Fruit fly (Drosophila melanogaster) whole organism, embryonic: ENCODE measurements around the gene soti.
A peak's percentile ranks its signal among the peaks of the same experiment; 100 is the strongest.

Experiments
- Abd-B ChIP-seq: fragments of 200-800 bp; sonication (Bioruptor generic); optimal IDR thresholded peaks from 2 replicates; lab custom pipeline; 2018; ENCODE audit warnings: missing biosample characterization, mild to moderate bottlenecking, missing genetic modification characterization, moderate library complexity
- Atf6 ChIP-seq: fragments of 200-800 bp; sonication (Bioruptor generic); IDR thresholded peaks from 2 replicates; pipeline ENCODE4 v1.3.6; 2022; ENCODE audit warnings: missing biosample characterization, missing genetic modification characterization
- Bgb ChIP-seq: fragments of 200-800 bp; sonication (Bioruptor generic); IDR thresholded peaks from 2 replicates; pipeline ENCODE4 v1.3.6; 2022; ENCODE audit warnings: missing biosample characterization, missing genetic modification characterization; ENCODE audit not compliant: partially characterized antibody
- BtbVII ChIP-seq: fragments of 200-800 bp; sonication (Bioruptor generic); optimal IDR thresholded peaks from 3 replicates; lab custom pipeline; 2017; ENCODE audit warnings: missing biosample characterization, mild to moderate bottlenecking, missing genetic modification characterization
- CG10274 ChIP-seq: fragments of 200-800 bp; sonication (Bioruptor generic); optimal IDR thresholded peaks from 3 replicates; lab custom pipeline; 2017; ENCODE audit warnings: missing biosample characterization, mild to moderate bottlenecking, missing genetic modification characterization
- CG10959 ChIP-seq: fragments of 200-800 bp; sonication (Bioruptor generic); IDR thresholded peaks from 2 replicates; pipeline ENCODE4 v1.3.6; 2022; ENCODE audit warnings: missing biosample characterization, missing genetic modification characterization
- CG10979 ChIP-seq: fragments of 200-800 bp; sonication (Bioruptor generic); optimal IDR thresholded peaks from 2 replicates; lab custom pipeline; 2018; ENCODE audit warnings: missing biosample characterization, mild to moderate bottlenecking, missing genetic modification characterization, moderate library complexity
- CG11695 ChIP-seq: fragments of 200-800 bp; sonication (Bioruptor generic); IDR thresholded peaks from 3 replicates; pipeline ENCODE4 v1.3.6; 2022; ENCODE audit warnings: missing biosample characterization, missing genetic modification characterization
- CG12219 ChIP-seq: fragments of 200-800 bp; sonication (Bioruptor generic); optimal IDR thresholded peaks from 3 replicates; lab custom pipeline; 2018; ENCODE audit warnings: missing biosample characterization, mild to moderate bottlenecking, missing genetic modification characterization
- CG12942 ChIP-seq: fragments of 200-800 bp; sonication (Bioruptor generic); optimal IDR thresholded peaks from 3 replicates; lab custom pipeline; 2016; ENCODE audit warnings: missing biosample characterization, missing genetic modification characterization
- CG13424 ChIP-seq: fragments of 200-800 bp; sonication (Bioruptor generic); optimal IDR thresholded peaks from 2 replicates; lab custom pipeline; 2019; ENCODE audit warnings: missing biosample characterization, mild to moderate bottlenecking, missing genetic modification characterization, moderate library complexity
- CG14965 ChIP-seq: fragments of 200-800 bp; sonication (Bioruptor generic); optimal IDR thresholded peaks from 2 replicates; lab custom pipeline; 2016; ENCODE audit warnings: missing biosample characterization, missing genetic modification characterization, borderline replicate concordance
- CG15011 ChIP-seq: fragments of 200-800 bp; sonication (Bioruptor generic); optimal IDR thresholded peaks from 3 replicates; lab custom pipeline; 2018; ENCODE audit warnings: missing biosample characterization, mild to moderate bottlenecking, missing genetic modification characterization
- CG15073 ChIP-seq: fragments of 200-800 bp; sonication (Bioruptor generic); optimal IDR thresholded peaks from 2 replicates; lab custom pipeline; 2016; ENCODE audit warnings: missing biosample characterization, missing genetic modification characterization
- CG17328 ChIP-seq: fragments of 200-800 bp; sonication (Bioruptor generic); IDR thresholded peaks from 2 replicates; pipeline ENCODE4 v1.3.6; 2022; ENCODE audit warnings: missing biosample characterization, missing genetic modification characterization
- CG17385 ChIP-seq: fragments of 200-800 bp; sonication (Bioruptor generic); optimal IDR thresholded peaks from 3 replicates; lab custom pipeline; 2018; ENCODE audit warnings: missing biosample characterization, mild to moderate bottlenecking, missing genetic modification characterization
- CG17829 ChIP-seq: fragments of 200-800 bp; optimal IDR thresholded peaks from 2 replicates; lab custom pipeline; 2019; ENCODE audit warnings: missing biosample characterization, mild to moderate bottlenecking, missing genetic modification characterization, moderate library complexity
- CG18476 ChIP-seq: fragments of 200-800 bp; sonication (Bioruptor generic); optimal IDR thresholded peaks from 2 replicates; lab custom pipeline; 2016; ENCODE audit warnings: missing biosample characterization, mild to moderate bottlenecking, missing genetic modification characterization
- CG2116 ChIP-seq: fragments of 200-800 bp; sonication (Bioruptor generic); optimal IDR thresholded peaks from 3 replicates; lab custom pipeline; 2018; ENCODE audit warnings: missing biosample characterization, mild to moderate bottlenecking, missing genetic modification characterization
- CG2120 ChIP-seq: fragments of 200-800 bp; sonication (Bioruptor generic); optimal IDR thresholded peaks from 3 replicates; lab custom pipeline; 2016; ENCODE audit warnings: missing biosample characterization, missing genetic modification characterization
- CG30431 ChIP-seq: fragments of 200-800 bp; sonication (Bioruptor generic); optimal IDR thresholded peaks from 2 replicates; lab custom pipeline; 2017; ENCODE audit warnings: missing biosample characterization, missing genetic modification characterization
- CG34422 ChIP-seq: fragments of 200-800 bp; sonication (Bioruptor generic); IDR thresholded peaks from 3 replicates; pipeline ENCODE4 v1.3.6; 2022; ENCODE audit warnings: missing biosample characterization, missing genetic modification characterization
- CG3847 ChIP-seq: fragments of 200-800 bp; sonication (Bioruptor generic); IDR thresholded peaks from 2 replicates; pipeline ENCODE4 v1.3.6; 2022; ENCODE audit warnings: missing biosample characterization, missing genetic modification characterization
- CG4360 ChIP-seq: fragments of 200-800 bp; sonication (Bioruptor generic); IDR thresholded peaks from 2 replicates; pipeline ENCODE4 v1.3.6; 2022; ENCODE audit warnings: missing biosample characterization, missing genetic modification characterization
- CG6765 ChIP-seq: fragments of 200-800 bp; sonication (Bioruptor generic); optimal IDR thresholded peaks from 3 replicates; lab custom pipeline; 2017; ENCODE audit warnings: missing biosample characterization, mild to moderate bottlenecking, missing genetic modification characterization
- CG8944 ChIP-seq: fragments of 200-800 bp; sonication (Bioruptor generic); optimal IDR thresholded peaks from 3 replicates; lab custom pipeline; 2016; ENCODE audit warnings: missing biosample characterization, missing genetic modification characterization
- CG9797 ChIP-seq: fragments of 200-800 bp; sonication (Bioruptor generic); optimal IDR thresholded peaks from 3 replicates; lab custom pipeline; 2018; ENCODE audit warnings: missing biosample characterization, mild to moderate bottlenecking, missing genetic modification characterization
- CG9876 ChIP-seq: fragments of 200-800 bp; sonication (Bioruptor generic); optimal IDR thresholded peaks from 2 replicates; lab custom pipeline; 2016; ENCODE audit warnings: missing biosample characterization, missing genetic modification characterization
- Doc3 ChIP-seq: fragments of 200-800 bp; sonication (Bioruptor generic); IDR thresholded peaks from 3 replicates; pipeline ENCODE4 v1.3.6; 2022; ENCODE audit warnings: missing biosample characterization, missing genetic modification characterization; ENCODE audit not compliant: partially characterized antibody
- Dref ChIP-seq: fragments of 200-800 bp; sonication (Bioruptor generic); IDR thresholded peaks from 2 replicates; pipeline ENCODE4 v1.3.6; 2022; ENCODE audit warnings: missing biosample characterization, missing genetic modification characterization
- HLH3B ChIP-seq: fragments of 200-800 bp; sonication (Bioruptor generic); IDR thresholded peaks from 2 replicates; pipeline ENCODE4 v1.3.6; 2022; ENCODE audit warnings: missing biosample characterization, missing genetic modification characterization
- Vsx1 ChIP-seq: fragments of 200-800 bp; sonication (Bioruptor generic); optimal IDR thresholded peaks from 2 replicates; lab custom pipeline; 2017; ENCODE audit warnings: missing biosample characterization, mild to moderate bottlenecking, missing genetic modification characterization, missing genetic modification reagents
- Xbp1 ChIP-seq: fragments of 200-800 bp; sonication (Bioruptor generic); optimal IDR thresholded peaks from 3 replicates; lab custom pipeline; 2016; ENCODE audit warnings: missing biosample characterization, mild to moderate bottlenecking, missing genetic modification characterization
- cad ChIP-seq: fragments of >200 bp; optimal IDR thresholded peaks from 2 replicates; lab custom pipeline; 2017; ENCODE audit warnings: missing biosample characterization, missing genetic modification characterization
- cg ChIP-seq: fragments of 200-800 bp; sonication (Bioruptor generic); optimal IDR thresholded peaks from 3 replicates; lab custom pipeline; 2019; ENCODE audit warnings: missing biosample characterization, mild to moderate bottlenecking, missing genetic modification characterization, moderate library complexity
- dmrt99B ChIP-seq: fragments of 200-800 bp; sonication (Bioruptor generic); optimal IDR thresholded peaks from 2 replicates; lab custom pipeline; 2018; ENCODE audit warnings: missing biosample characterization, mild to moderate bottlenecking, missing genetic modification characterization, moderate library complexity
- dpn ChIP-seq, 2 experiments: fragments of 200-800 bp; sonication (Bioruptor generic); optimal IDR thresholded peaks; 3 replicates each; lab custom pipeline; 2016; ENCODE audit warnings: missing biosample characterization in 2 of 2, missing genetic modification characterization in 2 of 2
- esg ChIP-seq: fragments of 200-800 bp; sonication (Bioruptor generic); conservative IDR thresholded peaks from 2 replicates; pipeline ENCODE4 v1.3.6; 2022; ENCODE audit warnings: missing biosample characterization, missing genetic modification characterization
- grn ChIP-seq: fragments of 200-800 bp; sonication (Bioruptor generic); optimal IDR thresholded peaks from 3 replicates; lab custom pipeline; 2017; ENCODE audit warnings: missing biosample characterization, missing genetic modification characterization
- lilli ChIP-seq: fragments of 200-800 bp; sonication (Bioruptor generic); optimal IDR thresholded peaks from 3 replicates; lab custom pipeline; 2016; ENCODE audit warnings: missing biosample characterization, missing genetic modification characterization
- luna ChIP-seq: fragments of 200-800 bp; sonication (Bioruptor generic); optimal IDR thresholded peaks from 2 replicates; lab custom pipeline; 2016; ENCODE audit warnings: missing biosample characterization, missing genetic modification characterization
- mirr ChIP-seq: fragments of 200-800 bp; sonication (Bioruptor generic); optimal IDR thresholded peaks from 3 replicates; lab custom pipeline; 2018; ENCODE audit warnings: missing biosample characterization, mild to moderate bottlenecking, missing genetic modification characterization
- nmo ChIP-seq: fragments of 200-800 bp; sonication (Bioruptor generic); optimal IDR thresholded peaks from 2 replicates; lab custom pipeline; 2018; ENCODE audit warnings: missing biosample characterization, mild to moderate bottlenecking, missing genetic modification characterization, moderate library complexity
- odd ChIP-seq: fragments of 200-800 bp; sonication (Bioruptor generic); optimal IDR thresholded peaks from 2 replicates; lab custom pipeline; 2017; ENCODE audit warnings: missing biosample characterization, mild to moderate bottlenecking, missing genetic modification characterization
- pnt ChIP-seq: fragments of 200-800 bp; sonication (Bioruptor generic); optimal IDR thresholded peaks from 3 replicates; lab custom pipeline; 2016; ENCODE audit warnings: missing biosample characterization, missing genetic modification characterization
- pros ChIP-seq: fragments of 200-800 bp; sonication (Bioruptor generic); optimal IDR thresholded peaks from 3 replicates; lab custom pipeline; 2019; ENCODE audit warnings: missing biosample characterization, mild to moderate bottlenecking, missing genetic modification characterization, moderate library complexity
- sd ChIP-seq: fragments of 200-800 bp; sonication (Bioruptor generic); optimal IDR thresholded peaks from 3 replicates; lab custom pipeline; 2018; ENCODE audit warnings: missing biosample characterization, mild to moderate bottlenecking, missing genetic modification characterization, moderate library complexity
- slou ChIP-seq: fragments of 200-800 bp; sonication (Bioruptor generic); optimal IDR thresholded peaks from 3 replicates; lab custom pipeline; 2016; ENCODE audit warnings: missing biosample characterization, missing genetic modification characterization

The soti gene

DNA sequence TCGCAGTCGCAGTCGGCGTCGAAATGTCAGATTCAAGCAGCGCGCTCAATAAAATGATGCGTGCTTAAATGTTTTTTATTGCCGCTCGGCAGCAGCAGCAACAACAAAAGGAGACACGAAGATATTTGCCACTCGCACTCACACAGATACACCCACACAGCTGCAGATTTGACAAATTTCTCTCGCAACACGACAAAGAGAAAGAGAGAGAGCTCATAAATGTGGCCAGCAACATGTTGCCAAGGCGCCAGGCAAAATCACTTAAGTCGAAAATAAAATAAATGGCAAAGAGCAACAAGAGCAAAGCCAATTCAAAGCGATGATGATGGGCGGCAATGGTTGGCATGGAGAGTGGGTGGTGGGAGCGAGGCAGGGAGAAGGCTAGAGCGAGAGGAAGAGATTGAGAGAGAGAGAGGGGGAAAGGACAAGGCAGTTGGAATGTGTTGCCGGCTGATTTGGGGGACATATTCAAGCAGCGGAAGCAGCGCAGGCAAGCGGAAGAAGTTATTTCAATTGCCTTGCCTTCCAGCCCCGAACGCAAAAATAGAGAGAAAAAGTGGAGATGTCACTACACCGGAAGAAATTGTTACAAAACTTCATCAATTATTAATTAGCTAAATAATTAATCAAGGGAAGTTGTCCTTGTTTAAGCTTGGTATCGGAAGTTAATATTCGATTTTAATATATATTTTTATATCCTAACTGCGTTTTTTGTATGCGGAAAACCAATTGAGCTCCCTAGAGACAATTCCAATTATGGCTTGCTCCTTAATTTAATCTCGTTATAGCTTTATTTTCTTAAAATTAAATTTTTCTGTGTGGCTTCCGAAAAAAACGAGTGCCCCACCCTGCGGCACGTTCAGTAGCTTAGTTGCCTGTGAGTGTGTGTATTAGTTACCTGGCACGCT, 34.4 kb downstream of the soti start (continued):
- TF ChIP-seq mirr (peak; percentile 30), CG3847 (GFP tag; lab: Robert Waterston, UW) (0 out of 2 replicates have a peak, but pooled peaks have one; percentile 29), CG8944 (GFP tag; lab: Kevin White, UChicago) (no peak), Bgb (no peak), CG30431 (GFP tag; lab: Kevin White, UChicago) (peak; percentile 20), CG12942 (GFP tag; lab: Kevin White, UChicago) (peak; percentile 12), CG17328 (GFP tag; lab: Robert Waterston, UW) (peak; percentile 52; the same call in 1 of the 2 replicates), Xbp1 (GFP tag; lab: Kevin White, UChicago) (peak; percentile 55), CG14965 (no peak), Vsx1 (GFP tag; lab: Kevin White, UChicago) (peak; percentile 20), Abd-B (GFP tag; lab: Kevin White, UChicago) (peak; percentile 48), CG9797 (GFP tag; lab: Kevin White, UChicago) (no peak), cg (GFP tag; lab: Kevin White, UChicago) (peak; percentile 82), pros (GFP tag; lab: Kevin White, UChicago) (peak; percentile 55), CG15011 (GFP tag; lab: Kevin White, UChicago) (peak; percentile 42), Doc3 (GFP tag; lab: Robert Waterston, UW) (no peak), CG18476 (peak; percentile 57), esg (no peak; the same call in 1 of the 2 replicates), slou (GFP tag; lab: Kevin White, UChicago) (peak; percentile 56), CG10979 (tag; lab: Kevin White, UChicago) (peak; percentile 50), dmrt99B (tag; lab: Kevin White, UChicago) (peak; percentile 79), grn (GFP tag; lab: Kevin White, UChicago) (no peak), Atf6 (GFP tag; lab: Robert Waterston, UW) (0 out of 2 replicates have a peak, but pooled peaks have one; percentile 40), cad (GFP tag; lab: Kevin White, UChicago) (peak; percentile 57), CG10274 (GFP tag; lab: Kevin White, UChicago) (peak; percentile 44), CG4360 (peak; percentile 82), HLH3B (GFP tag; lab: Robert Waterston, UW) (peak; percentile 40; the same call in 1 of the 2 replicates), CG6765 (GFP tag; lab: Kevin White, UChicago) (peak; percentile 36), BtbVII (GFP tag; lab: Kevin White, UChicago) (peak; percentile 74), luna (GFP tag; lab: Kevin White, UChicago) (no peak), odd (GFP tag; lab: Kevin White, UChicago) (peak; percentile 51), CG13424 (tag; lab: Kevin White, UChicago) (peak; percentile 51), Dref (GFP tag; lab: Robert Waterston, UW) (no peak), sd (tag; lab: Kevin White, UChicago) (peak; percentile 67), CG17385 (GFP tag; lab: Kevin White, UChicago) (peak; percentile 61), CG2120 (GFP tag; lab: Kevin White, UChicago) (peak; percentile 76), CG12219 (peak; percentile 40), CG34422 (GFP tag; lab: Robert Waterston, UW) (0 out of 3 replicates have a peak, but pooled peaks have one; percentile 26), lilli (GFP tag; lab: Kevin White, UChicago) (peak; percentile 61), CG10959 (GFP tag; lab: Robert Waterston, UW) (no peak), nmo (GFP tag; lab: Kevin White, UChicago) (peak; percentile 64), CG9876 (GFP tag; lab: Kevin White, UChicago) (no peak), dpn (GFP tag; optimal IDR thresholded peaks at IDR 0.05; lab: Kevin White, UChicago) (peak; percentile 22 to 34), CG15073 (GFP tag; lab: Kevin White, UChicago) (no peak), CG2116 (peak; percentile 16), CG11695 (GFP tag; lab: Robert Waterston, UW) (peak; percentile 64), CG17829 (tag; lab: Kevin White, UChicago) (peak; percentile 46), pnt (GFP tag; lab: Kevin White, UChicago) (no peak)
